Worm (Caenorhabditis elegans) whole organism, mixed stage, embryonic: ENCODE measurements around the gene T16G1.2.

Experiments
- bed-3 ChIP-seq: fragments of 200-800 bp; sonication (Bioruptor generic); optimal IDR thresholded peaks from 3 replicates; lab custom pipeline; 2018; ENCODE audit warnings: mild to moderate bottlenecking, missing genetic modification characterization, moderate library complexity, missing compliant biosample characterization
- ces-1 ChIP-seq: fragments of 150-350 bp; optimal IDR thresholded peaks from 2 replicates; lab custom pipeline; 2014; ENCODE audit warnings: missing biosample characterization, missing genetic modification reagents, missing genetic modification characterization
- cnd-1 ChIP-seq: fragments of 200-800 bp; sonication (Bioruptor generic); optimal IDR thresholded peaks from 2 replicates; lab custom pipeline; 2018; ENCODE audit warnings: mild to moderate bottlenecking, missing genetic modification characterization, missing compliant biosample characterization
- lin-13 ChIP-seq: fragments of 150-350 bp; optimal IDR thresholded peaks from 2 replicates; lab custom pipeline; 2014; ENCODE audit warnings: missing biosample characterization, missing genetic modification characterization
- lsy-2 ChIP-seq: fragments of 150-350 bp; optimal IDR thresholded peaks from 2 replicates; lab custom pipeline; 2014; ENCODE audit warnings: missing biosample characterization, missing genetic modification characterization
- nhr-12 ChIP-seq: fragments of 150-350 bp; optimal IDR thresholded peaks from 2 replicates; lab custom pipeline; 2014; ENCODE audit warnings: missing biosample characterization, missing genetic modification characterization
- nhr-237 ChIP-seq: fragments of 150-350 bp; optimal IDR thresholded peaks from 2 replicates; lab custom pipeline; 2014; ENCODE audit warnings: missing biosample characterization, missing genetic modification characterization
- nhr-76 ChIP-seq: sonication (generic microtip); optimal IDR thresholded peaks from 2 replicates; lab custom pipeline; 2017; ENCODE audit warnings: missing biosample characterization, missing genetic modification characterization
- pha-4 ChIP-seq: fragments of 150-350 bp; optimal IDR thresholded peaks from 2 replicates; lab custom pipeline; 2018; ENCODE audit warnings: missing biosample characterization, missing genetic modification reagents, missing genetic modification characterization
- snpc-4 ChIP-seq: fragments of 150-350 bp; optimal IDR thresholded peaks from 2 replicates; lab custom pipeline; 2014; ENCODE audit warnings: missing biosample characterization, missing genetic modification characterization
- unc-62 ChIP-seq: fragments of 150-350 bp; optimal IDR thresholded peaks from 2 replicates; lab custom pipeline; 2014; ENCODE audit warnings: missing biosample characterization, missing genetic modification reagents, missing genetic modification characterization

- TF ChIP-seq nhr-76 (tag; lab: Kevin White, UChicago) (no peak), pha-4 (no peak), cnd-1 (tag; lab: Kevin White, UChicago) (no peak), lin-13 (no peak), ces-1 (no peak), nhr-12 (tag; lab: Kevin White, UChicago) (no peak), nhr-237 (no peak), unc-62 (GFP tag; lab: Kevin White, UChicago) (no peak), bed-3 (GFP tag; lab: Kevin White, UChicago) (no peak), lsy-2 (no peak), snpc-4 (tag; lab: Kevin White, UChicago) (no peak)
Observed at ce11 chrV:12904054-12904453, 25.2 kb upstream of the T16G1.2 start, which contains the start of gene ttr-27.
